Fruit fly (Drosophila melanogaster): ENCODE data around the gene AP-1gamma.

AP-1gamma gene

dm6 chrX:9127264-9128011, 18.9 kb downstream of the AP-1gamma start:
- TF ChIP-seq br (GFP tag; optimal IDR thresholded peaks at IDR 0.05) (no peak), CG32264 (GFP tag; optimal IDR thresholded peaks at IDR 0.05) (no peak), Hnf4 (GFP tag; optimal IDR thresholded peaks at IDR 0.05) (no peak), psq (GFP tag; optimal IDR thresholded peaks at IDR 0.05) (no peak), Jra (GFP tag; optimal IDR thresholded peaks at IDR 0.05) (no peak), lola (GFP tag; optimal IDR thresholded peaks at IDR 0.05) (no peak), sv (GFP tag; optimal IDR thresholded peaks at IDR 0.05) (no peak), ey (GFP tag; optimal IDR thresholded peaks at IDR 0.05) (no peak), OdsH (GFP tag; optimal IDR thresholded peaks at IDR 0.05) (no peak), dl (GFP tag; optimal IDR thresholded peaks at IDR 0.05; ENCODE audit: insufficient read depth in 1 of 2, partially characterized antibody in 2 of 2) (no peak), pan (optimal IDR thresholded peaks at IDR 0.05) (no peak), jim (GFP tag; optimal IDR thresholded peaks at IDR 0.05) (no peak), Vsx2 (GFP tag; optimal IDR thresholded peaks at IDR 0.05; ENCODE audit: partially characterized antibody) (no peak)

- TF ChIP-seq Dif (GFP tag; optimal IDR thresholded peaks at IDR 0.05; ENCODE audit: partially characterized antibody) = no peak
- no peak for TF ChIP-seq sv (GFP tag; optimal IDR thresholded peaks at IDR 0.05)
- no peak for TF ChIP-seq OdsH (GFP tag; optimal IDR thresholded peaks at IDR 0.05)
- TF ChIP-seq dsf (GFP tag; optimal IDR thresholded peaks at IDR 0.05; ENCODE audit: borderline replicate concordance) = no peak
- no peak for TF ChIP-seq dmrt93B (GFP tag; optimal IDR thresholded peaks at IDR 0.05)
- TF ChIP-seq dl (GFP tag; optimal IDR thresholded peaks at IDR 0.05; ENCODE audit: insufficient read depth in 1 of 2, partially characterized antibody in 2 of 2) = no peak
- TF ChIP-seq CrebA (GFP tag; optimal IDR thresholded peaks at IDR 0.05; ENCODE audit: borderline replicate concordance) = no peak
- TF ChIP-seq pan (optimal IDR thresholded peaks at IDR 0.05) = no peak
- no peak for TF ChIP-seq N (GFP tag; optimal IDR thresholded peaks at IDR 0.05)
- no peak for TF ChIP-seq GATAd (GFP tag; optimal IDR thresholded peaks at IDR 0.05)
- TF ChIP-seq usp (GFP tag; optimal IDR thresholded peaks at IDR 0.05) = no peak
- no peak for TF ChIP-seq Abd-B (GFP tag; optimal IDR thresholded peaks at IDR 0.05)
- no peak for TF ChIP-seq psq (GFP tag; optimal IDR thresholded peaks at IDR 0.05)
- TF ChIP-seq Vsx2 (GFP tag; optimal IDR thresholded peaks at IDR 0.05; ENCODE audit: partially characterized antibody) = no peak
- TF ChIP-seq Hr83 (GFP tag; optimal IDR thresholded peaks at IDR 0.05; ENCODE audit: poor library complexity, severe bottlenecking) = no peak
- no peak for TF ChIP-seq HLH106 (tag; optimal IDR thresholded peaks at IDR 0.05)
These were observed 19.5 kb downstream of the AP-1gamma start for dm6 chrX:9128012-9128280.

- TF ChIP-seq CG32264 (GFP tag; optimal IDR thresholded peaks at IDR 0.05) (no peak), lola (GFP tag; optimal IDR thresholded peaks at IDR 0.05) (no peak), Myc (optimal IDR thresholded peaks at IDR 0.05) (no peak), h (GFP tag; optimal IDR thresholded peaks at IDR 0.05) (no peak), jim (GFP tag; optimal IDR thresholded peaks at IDR 0.05) (no peak), Rel (GFP tag; optimal IDR thresholded peaks at IDR 0.05) (no peak), Rel (tag; optimal IDR thresholded peaks at IDR 0.05) (no peak), Vsx2 (GFP tag; optimal IDR thresholded peaks at IDR 0.05; ENCODE audit: partially characterized antibody) (no peak), foxo (GFP tag; optimal IDR thresholded peaks at IDR 0.05) (no peak), psq (GFP tag; optimal IDR thresholded peaks at IDR 0.05) (no peak), Hr83 (GFP tag; optimal IDR thresholded peaks at IDR 0.05; ENCODE audit: poor library complexity, severe bottlenecking) (no peak), Hnf4 (GFP tag; optimal IDR thresholded peaks at IDR 0.05) (no peak), OdsH (GFP tag; optimal IDR thresholded peaks at IDR 0.05) (no peak), sv (GFP tag; optimal IDR thresholded peaks at IDR 0.05) (no peak)
These were observed 20.9 kb downstream of the AP-1gamma start for dm6 chrX:9129436-9129835.

dm6 chrX:9130243-9130642, 21.8 kb downstream of the AP-1gamma start:
- TF ChIP-seq Rel (GFP tag; optimal IDR thresholded peaks at IDR 0.05) = no peak
- TF ChIP-seq Rel (tag; optimal IDR thresholded peaks at IDR 0.05) = no peak
- no peak for TF ChIP-seq CG32264 (GFP tag; optimal IDR thresholded peaks at IDR 0.05)
- no peak for TF ChIP-seq N (GFP tag; optimal IDR thresholded peaks at IDR 0.05)
- no peak for TF ChIP-seq foxo (GFP tag; optimal IDR thresholded peaks at IDR 0.05)
- no peak for TF ChIP-seq fru (GFP tag; optimal IDR thresholded peaks at IDR 0.05)
- TF ChIP-seq sage (GFP tag; optimal IDR thresholded peaks at IDR 0.05) = no peak
- TF ChIP-seq rgr (GFP tag; optimal IDR thresholded peaks at IDR 0.05) = no peak
- no peak for TF ChIP-seq OdsH (GFP tag; optimal IDR thresholded peaks at IDR 0.05)
- no peak for TF ChIP-seq Hnf4 (GFP tag; optimal IDR thresholded peaks at IDR 0.05)
- no peak for TF ChIP-seq brk (GFP tag; optimal IDR thresholded peaks at IDR 0.05)
- TF ChIP-seq Dfd (GFP tag; optimal IDR thresholded peaks at IDR 0.05) = no peak

Measured in whole organism, wandering third instar larva.